Worm (Caenorhabditis elegans): ENCODE data around the gene odc-1.
A peak's percentile ranks its signal among the peaks of the same experiment; 100 is the strongest.

odc-1 gene

ce11 chrV:6880623-6881022, 19.4 kb downstream of the odc-1 start (continued):
- no peak for TF ChIP-seq F16B12.6 (tag; optimal IDR thresholded peaks at IDR 0.05)
- 0 out of 2 replicates have a peak, but pooled peaks have one; percentile 4 for TF ChIP-seq nhr-19 (GFP tag; conservative IDR thresholded peaks at IDR 0.05)
- no peak for TF ChIP-seq nhr-11 (tag; optimal IDR thresholded peaks at IDR 0.05)

DNA sequence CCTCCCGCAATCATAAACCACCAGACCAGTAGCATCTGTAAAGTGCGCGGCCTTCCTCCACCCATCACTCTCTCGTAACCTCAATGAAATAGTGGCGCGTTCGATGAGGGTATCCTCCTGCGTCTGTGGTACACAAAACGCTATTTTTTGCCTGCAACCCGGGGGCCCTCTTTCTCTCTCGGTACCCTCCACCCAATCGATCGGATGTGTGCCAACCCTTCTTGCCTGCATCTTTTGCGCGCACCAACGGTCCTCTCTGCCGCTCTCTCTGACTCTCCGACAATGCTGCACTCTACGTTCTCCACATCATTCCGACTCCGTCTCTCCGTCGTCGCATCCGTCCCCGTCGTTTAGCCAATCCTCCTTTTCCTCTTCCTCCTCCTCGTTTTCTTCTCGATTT, 20.5 kb downstream of the odc-1 start:
- peak; percentile 61 for TF ChIP-seq xbp-1 (tag; optimal IDR thresholded peaks at IDR 0.05)
- TF ChIP-seq blmp-1 (tag; optimal IDR thresholded peaks at IDR 0.05): no peak
- TF ChIP-seq ceh-8 (GFP tag; optimal IDR thresholded peaks at IDR 0.05): peak; percentile 42
- peak; percentile 45 for TF ChIP-seq isw-1 (GFP tag; IDR thresholded peaks at IDR 0.05)
- peak; percentile 42 for TF ChIP-seq pag-3 (tag; optimal IDR thresholded peaks at IDR 0.05; ENCODE audit: borderline replicate concordance, insufficient read depth)
- peak; percentile 61 for TF ChIP-seq sox-4 (tag; optimal IDR thresholded peaks at IDR 0.05)
- peak; percentile 67 for TF ChIP-seq dsc-1 (tag; optimal IDR thresholded peaks at IDR 0.05)
- TF ChIP-seq hlh-4 (tag; optimal IDR thresholded peaks at IDR 0.05): no peak
- no peak for TF ChIP-seq pqm-1 (tag; optimal IDR thresholded peaks at IDR 0.05)
- TF ChIP-seq tbx-2 (tag; optimal IDR thresholded peaks at IDR 0.05): peak; percentile 83
- peak in 2 of 3 experiments; percentile 7 to 49 for TF ChIP-seq dpl-1 (GFP tag; optimal IDR thresholded peaks at IDR 0.05)
- TF ChIP-seq unc-86 (tag; optimal IDR thresholded peaks at IDR 0.05): peak; percentile 78
- peak; percentile 65 to 75 for TF ChIP-seq lsy-2 (tag; optimal IDR thresholded peaks at IDR 0.05)
- peak; percentile 84 for TF ChIP-seq nhr-71 (tag; optimal IDR thresholded peaks at IDR 0.05)
- no peak for TF ChIP-seq nhr-11 (tag; optimal IDR thresholded peaks at IDR 0.05)
- no peak for TF ChIP-seq ets-5 (GFP tag; IDR thresholded peaks at IDR 0.05)
- TF ChIP-seq rnt-1 (tag; optimal IDR thresholded peaks at IDR 0.05): peak; percentile 65
- peak; percentile 27 for TF ChIP-seq lir-3 (tag; optimal IDR thresholded peaks at IDR 0.05; ENCODE audit: poor library complexity)
- TF ChIP-seq nhr-20 (tag; optimal IDR thresholded peaks at IDR 0.05): peak; percentile 77
- peak; percentile 78 for TF ChIP-seq fkh-8 (tag; optimal IDR thresholded peaks at IDR 0.05)
- TF ChIP-seq alr-1 (tag; optimal IDR thresholded peaks at IDR 0.05; ENCODE audit: borderline replicate concordance): no peak
- TF ChIP-seq nhr-90 (tag; optimal IDR thresholded peaks at IDR 0.05; ENCODE audit: poor library complexity): peak; percentile 56
- no peak for TF ChIP-seq nhr-12 (tag; optimal IDR thresholded peaks at IDR 0.05)
- peak; percentile 63 for TF ChIP-seq aly-2 (tag; optimal IDR thresholded peaks at IDR 0.05)
- TF ChIP-seq nhr-76 (tag; optimal IDR thresholded peaks at IDR 0.05): no peak
- peak; percentile 74 for TF ChIP-seq irx-1 (tag; optimal IDR thresholded peaks at IDR 0.05)
- TF ChIP-seq ztf-11 (tag; optimal IDR thresholded peaks at IDR 0.05): peak in 1 of 2 experiments; percentile 69
- TF ChIP-seq swsn-7 (tag; optimal IDR thresholded peaks at IDR 0.05): peak; percentile 80
- no peak for TF ChIP-seq tlp-1 (tag; optimal IDR thresholded peaks at IDR 0.05)
- peak; percentile 82 for TF ChIP-seq nhr-47 (tag; optimal IDR thresholded peaks at IDR 0.05)
- peak; percentile 63 for TF ChIP-seq ztf-4 (tag; optimal IDR thresholded peaks at IDR 0.05)
- peak; percentile 34 for TF ChIP-seq nhr-237 (tag; optimal IDR thresholded peaks at IDR 0.05)
- peak; percentile 95 for TF ChIP-seq lin-14 (GFP tag; optimal IDR thresholded peaks at IDR 0.05)
- no peak for TF ChIP-seq unc-30 (tag; optimal IDR thresholded peaks at IDR 0.05)
- no peak for TF ChIP-seq nhr-28 (tag; optimal IDR thresholded peaks at IDR 0.05)
- peak; percentile 50 for TF ChIP-seq mef-2 (tag; optimal IDR thresholded peaks at IDR 0.05)
- TF ChIP-seq nhr-85 (tag): peak; percentile 92
- TF ChIP-seq nhr-77 (tag; optimal IDR thresholded peaks at IDR 0.05): peak; percentile 70
- peak; percentile 20 for TF ChIP-seq skn-1 (tag; optimal IDR thresholded peaks at IDR 0.05)
- peak; percentile 73 for TF ChIP-seq egl-13 (tag; optimal IDR thresholded peaks at IDR 0.05)
- TF ChIP-seq mdl-1 (tag; optimal IDR thresholded peaks at IDR 0.05): peak in 1 of 2 experiments; percentile 37
- TF ChIP-seq fkh-10 (GFP tag; optimal IDR thresholded peaks at IDR 0.05): peak; percentile 60
- peak; percentile 87 for TF ChIP-seq snu-23 (GFP tag; optimal IDR thresholded peaks at IDR 0.05)
- peak; percentile 39 to 75 (median 74) for TF ChIP-seq ceh-82 (tag; optimal IDR thresholded peaks at IDR 0.05)
- peak; percentile 20 for TF ChIP-seq sup-37 (GFP tag; optimal IDR thresholded peaks at IDR 0.05)
- TF ChIP-seq snpc-4 (tag; optimal IDR thresholded peaks at IDR 0.05): peak; percentile 21
- TF ChIP-seq lin-13 (GFP tag; optimal IDR thresholded peaks at IDR 0.05): peak; percentile 21
- peak; percentile 51 for TF ChIP-seq jun-1 (tag; optimal IDR thresholded peaks at IDR 0.05)
- TF ChIP-seq fkh-4 (tag; optimal IDR thresholded peaks at IDR 0.05; ENCODE audit: borderline replicate concordance): peak; percentile 7
